Worm (Caenorhabditis elegans): ENCODE data around the gene fbxb-24.

ce11 chrIII:11949276-11949879 is 40.6 kb downstream of the fbxb-24 start:
- no peak for TF ChIP-seq cog-1 (tag; optimal IDR thresholded peaks at IDR 0.05)
- TF ChIP-seq ref-1 (GFP tag; conservative IDR thresholded peaks at IDR 0.05), result no peak
- TF ChIP-seq T22C8.4 (GFP tag; IDR thresholded peaks at IDR 0.05), result no peak
- no peak for TF ChIP-seq klf-2 (GFP tag; conservative IDR thresholded peaks at IDR 0.05)
- no peak for TF ChIP-seq ztf-23 (GFP tag; IDR thresholded peaks at IDR 0.05)
- TF ChIP-seq flt-1 (GFP tag; IDR thresholded peaks at IDR 0.05), result no peak
